Worm (Caenorhabditis elegans) whole organism, early embryonic: ENCODE data around the gene arrd-6.

Experiments
- B0310.2 ChIP-seq: sonication (generic microtip); optimal IDR thresholded peaks from 2 replicates; lab custom pipeline; 2016; ENCODE audit warnings: mild to moderate bottlenecking, missing genetic modification characterization, missing compliant biosample characterization
- F13C5.2 ChIP-seq: sonication (generic microtip); optimal IDR thresholded peaks from 2 replicates; lab custom pipeline; 2017; ENCODE audit warnings: mild to moderate bottlenecking, missing genetic modification characterization, inconsistent platforms, missing compliant biosample characterization
- aly-1 ChIP-seq: sonication (generic microtip); optimal IDR thresholded peaks from 2 replicates; lab custom pipeline; 2016; ENCODE audit warnings: missing genetic modification characterization, missing compliant biosample characterization
- ama-1 ChIP-seq: fragments of 150-350 bp; optimal IDR thresholded peaks from 2 replicates; lab custom pipeline; 2014
- ceh-13 ChIP-seq: fragments of 200-800 bp; sonication (Bioruptor generic); optimal IDR thresholded peaks from 2 replicates; lab custom pipeline; 2018; ENCODE audit warnings: mild to moderate bottlenecking, missing genetic modification characterization, missing compliant biosample characterization
- ceh-36 ChIP-seq: sonication (generic microtip); optimal IDR thresholded peaks from 2 replicates; lab custom pipeline; 2016; ENCODE audit warnings: missing genetic modification characterization, inconsistent platforms, missing compliant biosample characterization
- ets-7 ChIP-seq: sonication (generic microtip); optimal IDR thresholded peaks from 2 replicates; lab custom pipeline; 2016; ENCODE audit warnings: missing genotype, missing genetic modification characterization, missing compliant biosample characterization
- flt-1 ChIP-seq: fragments of 200-800 bp; sonication (Bioruptor generic); IDR thresholded peaks from 2 replicates; pipeline ENCODE4 v1.3.6; 2022; ENCODE audit warnings: missing genetic modification characterization, missing compliant biosample characterization
- hmbx-1 ChIP-seq: sonication (generic microtip); optimal IDR thresholded peaks from 2 replicates; lab custom pipeline; 2016; ENCODE audit warnings: mild to moderate bottlenecking, missing genetic modification characterization, missing compliant biosample characterization
- hmg-4 ChIP-seq: fragments of 200-800 bp; sonication (Bioruptor generic); optimal IDR thresholded peaks from 2 replicates; lab custom pipeline; 2018; ENCODE audit warnings: mild to moderate bottlenecking, missing genetic modification characterization, missing compliant biosample characterization
- hnd-1 ChIP-seq: sonication (generic microtip); optimal IDR thresholded peaks from 2 replicates; lab custom pipeline; 2016; ENCODE audit warnings: missing genetic modification characterization, missing compliant biosample characterization
- pes-1 ChIP-seq: fragments of 200-800 bp; sonication (Bioruptor generic); IDR thresholded peaks from 2 replicates; pipeline ENCODE4 v1.3.6; 2022; ENCODE audit warnings: missing genetic modification reagents, missing genetic modification characterization, missing compliant biosample characterization
- scrt-1 ChIP-seq: fragments of 200-800 bp; sonication (Bioruptor generic); IDR thresholded peaks from 2 replicates; pipeline ENCODE4 v1.3.6; 2022; ENCODE audit warnings: missing genetic modification characterization, missing compliant biosample characterization
- sea-1 ChIP-seq: fragments of 200-800 bp; sonication (Bioruptor generic); conservative IDR thresholded peaks from 2 replicates; pipeline ENCODE4 v1.3.6; 2022; ENCODE audit warnings: missing genetic modification characterization, missing compliant biosample characterization
- tbx-11 ChIP-seq: fragments of 200-800 bp; sonication (Bioruptor generic); IDR thresholded peaks from 2 replicates; pipeline ENCODE4 v1.3.6; 2022; ENCODE audit warnings: missing genetic modification characterization, missing compliant biosample characterization
- tbx-37 ChIP-seq: fragments of 200-800 bp; sonication (Bioruptor generic); conservative IDR thresholded peaks from 2 replicates; pipeline ENCODE4 v1.3.6; 2022; ENCODE audit warnings: missing genetic modification reagents, missing genetic modification characterization, missing compliant biosample characterization
- tra-4 ChIP-seq: sonication (generic microtip); optimal IDR thresholded peaks from 2 replicates; lab custom pipeline; 2017; ENCODE audit warnings: missing genetic modification characterization, missing compliant biosample characterization

The arrd-6 gene

ce11 chrII:11134828-11135227, 7.7 kb upstream of the arrd-6 start, which contains the start of gene F40F8.5:
Gene F40F8.5 (minus strand): TSS chrII:11134928.
- TF ChIP-seq pes-1 (GFP tag; lab: Robert Waterston, UW), result no peak
- TF ChIP-seq sea-1, result no peak
- TF ChIP-seq tra-4 (tag; lab: Kevin White, UChicago), result no peak
- TF ChIP-seq aly-1 (tag; lab: Kevin White, UChicago), result no peak
- no peak for TF ChIP-seq B0310.2 (tag; lab: Kevin White, UChicago)
- TF ChIP-seq hnd-1 (tag; lab: Kevin White, UChicago), result no peak
- no peak for TF ChIP-seq ama-1 (lab: Kevin White, UChicago)
- TF ChIP-seq scrt-1 (GFP tag; lab: Robert Waterston, UW), result no peak

ce11 chrII:11135773-11136172, 6.8 kb upstream of the arrd-6 start:
- TF ChIP-seq ets-7 (tag; lab: Kevin White, UChicago) (no peak), aly-1 (tag; lab: Kevin White, UChicago) (no peak), hnd-1 (tag; lab: Kevin White, UChicago) (no peak), flt-1 (GFP tag; lab: Robert Waterston, UW) (no peak), ceh-36 (tag; lab: Kevin White, UChicago) (no peak), B0310.2 (tag; lab: Kevin White, UChicago) (no peak), scrt-1 (GFP tag; lab: Robert Waterston, UW) (no peak), tbx-37 (GFP tag; lab: Robert Waterston, UW) (no peak), tra-4 (tag; lab: Kevin White, UChicago) (no peak), ama-1 (lab: Kevin White, UChicago) (no peak), ceh-13 (no peak), F13C5.2 (no peak), sea-1 (no peak), pes-1 (GFP tag; lab: Robert Waterston, UW) (no peak), hmg-4 (GFP tag; lab: Kevin White, UChicago) (no peak)

ce11 chrII:11140140-11140539, 2.4 kb upstream of the arrd-6 start, which contains the start of gene F40F8.4:
Gene F40F8.4 (minus strand): TSS chrII:11140240.
- no peak for TF ChIP-seq F13C5.2
- TF ChIP-seq sea-1, result no peak
- TF ChIP-seq hmg-4 (GFP tag; lab: Kevin White, UChicago), result no peak
- TF ChIP-seq tra-4 (tag; lab: Kevin White, UChicago), result no peak
- TF ChIP-seq flt-1 (GFP tag; lab: Robert Waterston, UW), result no peak
- no peak for TF ChIP-seq tbx-37 (GFP tag; lab: Robert Waterston, UW)
- no peak for TF ChIP-seq B0310.2 (tag; lab: Kevin White, UChicago)
- no peak for TF ChIP-seq scrt-1 (GFP tag; lab: Robert Waterston, UW)
- no peak for TF ChIP-seq ceh-36 (tag; lab: Kevin White, UChicago)
- TF ChIP-seq hmbx-1, result no peak
- TF ChIP-seq ceh-13, result no peak
- no peak for TF ChIP-seq ets-7 (tag; lab: Kevin White, UChicago)
- no peak for TF ChIP-seq hnd-1 (tag; lab: Kevin White, UChicago)
- no peak for TF ChIP-seq ama-1 (lab: Kevin White, UChicago)
- TF ChIP-seq tbx-11 (GFP tag; lab: Robert Waterston, UW), result no peak
- TF ChIP-seq pes-1 (GFP tag; lab: Robert Waterston, UW), result no peak

- no peak for TF ChIP-seq ama-1 (lab: Kevin White, UChicago)
- TF ChIP-seq tra-4 (tag; lab: Kevin White, UChicago), result no peak
- no peak for TF ChIP-seq scrt-1 (GFP tag; lab: Robert Waterston, UW)
- TF ChIP-seq pes-1 (GFP tag; lab: Robert Waterston, UW), result no peak
- TF ChIP-seq tbx-11 (GFP tag; lab: Robert Waterston, UW), result no peak
Observed at ce11 chrII:11149866-11150685, 7.5 kb downstream of the arrd-6 start.

ce11 chrII:11150976-11151375, 8.4 kb downstream of the arrd-6 start:
- TF ChIP-seq hmbx-1 (no peak), B0310.2 (tag; lab: Kevin White, UChicago) (no peak), hmg-4 (GFP tag; lab: Kevin White, UChicago) (no peak), ceh-13 (no peak), ceh-36 (tag; lab: Kevin White, UChicago) (no peak), aly-1 (tag; lab: Kevin White, UChicago) (no peak), flt-1 (GFP tag; lab: Robert Waterston, UW) (no peak), tbx-11 (GFP tag; lab: Robert Waterston, UW) (no peak), pes-1 (GFP tag; lab: Robert Waterston, UW) (no peak), sea-1 (no peak), tbx-37 (GFP tag; lab: Robert Waterston, UW) (no peak), F13C5.2 (no peak), tra-4 (tag; lab: Kevin White, UChicago) (no peak), ets-7 (tag; lab: Kevin White, UChicago) (no peak), scrt-1 (GFP tag; lab: Robert Waterston, UW) (no peak)

ce11 chrII:11152495-11152894, 10.0 kb downstream of the arrd-6 start, which contains the start of gene pqm-1:
Gene pqm-1 (minus strand): TSS chrII:11152595.
- TF ChIP-seq hnd-1 (tag; lab: Kevin White, UChicago) (no peak), sea-1 (no peak), ets-7 (tag; lab: Kevin White, UChicago) (no peak), flt-1 (GFP tag; lab: Robert Waterston, UW) (no peak), hmg-4 (GFP tag; lab: Kevin White, UChicago) (no peak), pes-1 (GFP tag; lab: Robert Waterston, UW) (no peak), tbx-37 (GFP tag; lab: Robert Waterston, UW) (no peak), hmbx-1 (no peak), ceh-36 (tag; lab: Kevin White, UChicago) (no peak), F13C5.2 (no peak)

- TF ChIP-seq flt-1 (GFP tag; lab: Robert Waterston, UW) (no peak), scrt-1 (GFP tag; lab: Robert Waterston, UW) (no peak), aly-1 (tag; lab: Kevin White, UChicago) (no peak), ceh-36 (tag; lab: Kevin White, UChicago) (no peak), tbx-37 (GFP tag; lab: Robert Waterston, UW) (no peak), B0310.2 (tag; lab: Kevin White, UChicago) (no peak), sea-1 (no peak)
Observed at ce11 chrII:11153080-11153479, 10.5 kb downstream of the arrd-6 start.
